Fruit fly (Drosophila melanogaster) whole organism, adult: ENCODE data around the gene CG6356.

Source experiments
- CG12768 ChIP-seq: fragments of 200-800 bp; sonication (Bioruptor generic); optimal IDR thresholded peaks from 2 replicates; lab custom pipeline; 2017; ENCODE audit warnings: missing biosample characterization, missing genetic modification characterization, mild to moderate bottlenecking, moderate library complexity, missing genetic modification reagents
- CG14711 ChIP-seq: fragments of 200-800 bp; sonication (Bioruptor generic); optimal IDR thresholded peaks from 2 replicates; lab custom pipeline; 2018; ENCODE audit warnings: missing biosample characterization, mild to moderate bottlenecking, missing genetic modification characterization, moderate library complexity
- CG7101 ChIP-seq: fragments of 200-800 bp; sonication (Bioruptor generic); optimal IDR thresholded peaks from 2 replicates; lab custom pipeline; 2018; ENCODE audit warnings: missing biosample characterization, mild to moderate bottlenecking, missing genetic modification characterization, moderate library complexity
- Clk ChIP-seq: fragments of 200-800 bp; sonication (Bioruptor generic); optimal IDR thresholded peaks from 2 replicates; lab custom pipeline; 2017; ENCODE audit warnings: missing biosample characterization, missing genetic modification characterization
- Hr96 ChIP-seq: fragments of 200-800 bp; sonication (Bioruptor generic); optimal IDR thresholded peaks from 2 replicates; lab custom pipeline; 2016; ENCODE audit warnings: missing biosample characterization, missing genetic modification characterization
- cic ChIP-seq: fragments of 200-800 bp; sonication (Bioruptor generic); optimal IDR thresholded peaks from 2 replicates; lab custom pipeline; 2017; ENCODE audit warnings: missing biosample characterization, mild to moderate bottlenecking, missing genetic modification characterization, moderate library complexity
- kay ChIP-seq: fragments of 200-800 bp; sonication (Bioruptor generic); peaks from one replicate; lab custom pipeline; 2016; ENCODE audit warnings: missing biosample characterization, missing genetic modification characterization, borderline replicate concordance
- pad ChIP-seq: fragments of 200-800 bp; sonication (Bioruptor generic); optimal IDR thresholded peaks from 3 replicates; lab custom pipeline; 2017; ENCODE audit warnings: missing biosample characterization, missing genetic modification characterization, mild to moderate bottlenecking, moderate library complexity, missing genetic modification reagents
- tj ChIP-seq: fragments of 200-800 bp; sonication (Bioruptor generic); optimal IDR thresholded peaks from 3 replicates; lab custom pipeline; 2017; ENCODE audit warnings: missing biosample characterization, mild to moderate bottlenecking, missing genetic modification characterization, moderate library complexity

- TF ChIP-seq CG14711 (tag; lab: Kevin White, UChicago) (no peak), Clk (GFP tag; lab: Kevin White, UChicago) (no peak), CG7101 (no peak), pad (GFP tag; lab: Kevin White, UChicago) (no peak), kay (GFP tag; lab: Kevin White, UChicago) (no peak), tj (GFP tag; lab: Kevin White, UChicago) (no peak), CG12768 (GFP tag; lab: Kevin White, UChicago) (no peak), Hr96 (GFP tag; lab: Kevin White, UChicago) (no peak), cic (GFP tag; lab: Kevin White, UChicago) (no peak)
These were observed 49.6 kb upstream of the CG6356 start for dm6 chr3R:24234162-24234529.
